Worm (Caenorhabditis elegans): ENCODE measurements around the gene C39B5.5.

ce11 chrIII:2197706-2198105, 10.3 kb upstream of the C39B5.5 start, which contains the start of gene C39B5.6:
- no peak for TF ChIP-seq peb-1 (tag; optimal IDR thresholded peaks at IDR 0.05)
- no peak for TF ChIP-seq nhr-77 (tag; optimal IDR thresholded peaks at IDR 0.05)
- no peak for TF ChIP-seq C34F6.9 (tag; optimal IDR thresholded peaks at IDR 0.05)
- no peak for TF ChIP-seq ceh-82 (tag; optimal IDR thresholded peaks at IDR 0.05)
- no peak for TF ChIP-seq ztf-11 (tag; optimal IDR thresholded peaks at IDR 0.05)
- no peak for TF ChIP-seq elt-3 (tag; optimal IDR thresholded peaks at IDR 0.05)
- TF ChIP-seq zag-1 (tag; optimal IDR thresholded peaks at IDR 0.05): no peak
- TF ChIP-seq fos-1 (tag; optimal IDR thresholded peaks at IDR 0.05): no peak
- no peak for TF ChIP-seq ama-1 (optimal IDR thresholded peaks at IDR 0.05)
- no peak for TF ChIP-seq nhr-11 (tag; optimal IDR thresholded peaks at IDR 0.05)
- TF ChIP-seq unc-55 (GFP tag; optimal IDR thresholded peaks at IDR 0.05): no peak
- TF ChIP-seq egl-27 (tag; optimal IDR thresholded peaks at IDR 0.05): no peak
